Worm (Caenorhabditis elegans) whole organism, L2 larva: ENCODE measurements around the gene T08B6.9.

Experiments used
- ceh-82 ChIP-seq: fragments of 150-350 bp; optimal IDR thresholded peaks from 2 replicates; lab custom pipeline; 2014; ENCODE audit warnings: missing biosample characterization, missing genetic modification characterization
- skn-1 ChIP-seq: sonication (generic microtip); optimal IDR thresholded peaks from 2 replicates; lab custom pipeline; 2017; ENCODE audit warnings: missing biosample characterization, missing genetic modification characterization
- snpc-4 ChIP-seq: fragments of 150-350 bp; optimal IDR thresholded peaks from 2 replicates; lab custom pipeline; 2014; ENCODE audit warnings: missing biosample characterization, missing genetic modification characterization

DNA sequence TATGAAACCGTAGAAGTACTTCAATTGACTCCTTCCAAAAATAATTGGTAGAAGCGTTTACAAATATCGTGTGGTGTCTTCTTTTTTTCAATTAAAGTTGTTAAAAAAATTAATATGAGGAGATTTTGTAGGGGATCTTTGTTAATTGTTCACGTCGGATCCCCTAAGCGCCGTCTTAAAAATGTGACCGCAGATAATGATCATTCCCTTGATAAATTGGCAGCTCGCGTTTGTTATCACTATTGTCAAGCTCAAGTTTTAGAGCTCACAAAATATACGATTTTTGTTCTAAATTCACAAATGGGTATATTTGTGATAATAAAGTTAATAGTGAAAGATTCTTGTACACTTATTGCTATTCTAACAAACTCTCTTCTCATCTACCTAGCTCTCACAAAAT, 18.4 kb downstream of the T08B6.9 start, which contains the start of gene str-159:
- TF ChIP-seq snpc-4 (tag; lab: Kevin White, UChicago), result no peak
- TF ChIP-seq ceh-82 (tag; lab: Kevin White, UChicago), result no peak
- no peak for TF ChIP-seq skn-1 (tag; lab: Kevin White, UChicago)
